Worm (Caenorhabditis elegans) whole organism, midembryonic: ENCODE results near the gene gro-1.

Experiments
- klf-2 ChIP-seq: fragments of 200-800 bp; sonication (Bioruptor generic); conservative IDR thresholded peaks from 2 replicates; pipeline ENCODE4 v1.3.6; 2022; ENCODE audit warnings: missing genetic modification reagents, missing genetic modification characterization, missing compliant biosample characterization
- ztf-23 ChIP-seq: fragments of 200-800 bp; sonication (Bioruptor generic); IDR thresholded peaks from 2 replicates; pipeline ENCODE4 v1.3.6; 2022; ENCODE audit warnings: missing genetic modification reagents, missing genetic modification characterization, missing compliant biosample characterization
- ztf-29 ChIP-seq: fragments of 200-800 bp; sonication (Bioruptor generic); IDR thresholded peaks from 2 replicates; pipeline ENCODE4 v1.3.6; 2022; ENCODE audit warnings: missing genetic modification reagents, missing genetic modification characterization, missing compliant biosample characterization

DNA sequence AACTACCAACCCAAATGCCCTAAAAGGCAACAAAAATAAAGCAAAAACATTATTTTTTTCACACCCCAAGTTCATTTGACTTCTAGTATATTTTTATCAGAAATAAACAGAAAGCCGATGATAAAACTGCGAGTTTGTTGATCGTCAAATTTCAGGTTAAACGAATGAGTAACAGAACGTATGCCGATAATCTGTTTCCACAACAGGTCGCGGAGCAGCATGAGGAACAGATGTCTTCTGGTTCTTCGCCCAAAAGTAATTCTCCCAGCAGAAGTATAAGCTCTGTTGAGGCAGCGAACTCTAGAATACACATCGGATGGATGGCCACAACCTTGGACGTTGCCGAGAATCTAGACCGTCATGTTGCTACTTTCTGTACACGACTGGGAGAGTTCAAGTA, 34.5 kb upstream of the gro-1 start, which contains the start of gene prmt-5:
- TF ChIP-seq klf-2 (no peak), ztf-23 (no peak), ztf-29 (GFP tag; lab: Robert Waterston, UW) (no peak)
